Fruit fly (Drosophila melanogaster): ENCODE results near the gene CG2147.
A peak's percentile ranks its signal among the peaks of the same experiment; 100 is the strongest.

The CG2147 gene

DNA sequence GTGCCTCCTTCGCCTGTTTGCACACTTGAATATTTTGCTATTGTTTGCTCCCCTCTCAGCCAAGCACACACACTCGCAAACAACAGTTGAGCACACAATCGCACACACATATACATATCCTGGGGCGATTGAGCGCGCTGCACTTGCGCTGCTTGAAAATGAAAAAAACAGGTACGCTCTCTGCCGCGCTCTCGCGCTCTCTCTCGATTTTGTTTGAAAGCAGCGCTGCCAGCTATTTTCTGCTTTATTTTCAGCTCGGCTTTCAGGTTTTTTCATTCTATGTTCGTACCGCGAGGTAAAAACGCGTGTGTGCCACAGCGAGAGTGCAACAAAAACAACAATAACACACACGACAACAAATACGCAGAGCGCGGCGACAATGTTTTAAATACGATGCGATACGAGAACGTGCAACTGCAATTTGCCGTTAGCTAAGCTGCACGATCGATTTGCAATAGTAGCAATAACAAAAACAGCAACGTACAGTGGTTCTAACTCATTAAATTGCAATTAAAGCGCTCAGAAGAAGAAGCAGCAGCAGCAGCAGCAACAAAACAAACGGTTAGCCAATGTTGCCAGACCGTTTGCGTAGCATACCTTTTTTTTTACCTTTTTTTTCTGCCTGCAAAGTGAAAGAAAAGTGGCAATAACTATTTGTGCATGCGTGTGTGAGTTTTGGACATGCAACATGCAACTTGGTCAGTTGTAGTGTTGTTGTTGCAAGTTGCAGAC, 24.5 kb upstream of the CG2147 start:
- no peak for TF ChIP-seq Clk (GFP tag; optimal IDR thresholded peaks at IDR 0.05)
- TF ChIP-seq CG1620 (GFP tag; optimal IDR thresholded peaks at IDR 0.05): no peak
- TF ChIP-seq Crg-1 (GFP tag; optimal IDR thresholded peaks at IDR 0.05): no peak
- TF ChIP-seq kay (GFP tag; ENCODE audit: borderline replicate concordance): no peak
- TF ChIP-seq tj (GFP tag; optimal IDR thresholded peaks at IDR 0.05): no peak
- TF ChIP-seq CG14711 (tag; optimal IDR thresholded peaks at IDR 0.05): no peak
- no peak for TF ChIP-seq CG11617 (GFP tag; optimal IDR thresholded peaks at IDR 0.05)
- TF ChIP-seq CG33017 (tag; optimal IDR thresholded peaks at IDR 0.05): no peak
- TF ChIP-seq cnc (optimal IDR thresholded peaks at IDR 0.05): no peak
- TF ChIP-seq Mnt (GFP tag; optimal IDR thresholded peaks at IDR 0.05): no peak
- TF ChIP-seq CG7045 (GFP tag; optimal IDR thresholded peaks at IDR 0.05): no peak
- TF ChIP-seq CG7101 (tag; optimal IDR thresholded peaks at IDR 0.05): no peak

DNA sequence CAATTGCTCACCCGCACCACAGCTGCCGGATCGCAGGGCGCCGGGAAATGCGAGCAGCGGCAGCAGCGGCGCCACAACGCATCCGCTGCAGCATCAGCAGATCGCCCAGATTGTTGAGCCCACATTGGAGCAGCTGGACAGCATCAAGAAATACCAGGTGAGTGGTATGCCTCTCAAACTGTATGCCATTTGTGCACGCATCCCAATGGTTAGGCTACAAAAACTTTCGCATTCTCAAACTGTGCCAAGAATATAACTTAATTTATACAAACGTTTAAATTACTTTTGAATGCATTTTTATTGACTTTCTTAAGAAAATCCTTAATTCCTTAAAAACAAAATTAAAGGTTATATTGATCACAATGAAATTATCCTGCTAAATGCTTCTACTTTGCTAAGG, 12.5 kb upstream of the CG2147 start:
- TF ChIP-seq ovo (GFP tag; optimal IDR thresholded peaks at IDR 0.05): no peak
- TF ChIP-seq bab1 (GFP tag; optimal IDR thresholded peaks at IDR 0.05): no peak
- no peak for TF ChIP-seq CG5204 (GFP tag; optimal IDR thresholded peaks at IDR 0.05)
- no peak for TF ChIP-seq Crg-1 (GFP tag; optimal IDR thresholded peaks at IDR 0.05)
- TF ChIP-seq toe (GFP tag; optimal IDR thresholded peaks at IDR 0.05): no peak
- no peak for TF ChIP-seq CG33017 (tag; optimal IDR thresholded peaks at IDR 0.05)
- no peak for TF ChIP-seq tj (GFP tag; optimal IDR thresholded peaks at IDR 0.05)
- TF ChIP-seq pad (GFP tag; optimal IDR thresholded peaks at IDR 0.05): no peak
- no peak for TF ChIP-seq cic (GFP tag; optimal IDR thresholded peaks at IDR 0.05)
- TF ChIP-seq Mnt (GFP tag; optimal IDR thresholded peaks at IDR 0.05): no peak
- no peak for TF ChIP-seq CG11617 (GFP tag; optimal IDR thresholded peaks at IDR 0.05)
- no peak for TF ChIP-seq kay (GFP tag; ENCODE audit: borderline replicate concordance)
- TF ChIP-seq CG7101 (tag; optimal IDR thresholded peaks at IDR 0.05): no peak
- no peak for TF ChIP-seq Clk (GFP tag; optimal IDR thresholded peaks at IDR 0.05)
- TF ChIP-seq CG12768 (GFP tag; optimal IDR thresholded peaks at IDR 0.05): no peak

dm6 chrX:8229918-8230699, 10.4 kb upstream of the CG2147 start:
- TF ChIP-seq cic (GFP tag; optimal IDR thresholded peaks at IDR 0.05) (peak; percentile 7), tj (GFP tag; optimal IDR thresholded peaks at IDR 0.05) (peak; percentile 83), CG1620 (GFP tag; optimal IDR thresholded peaks at IDR 0.05) (peak; percentile 11), kay (GFP tag; ENCODE audit: borderline replicate concordance) (no peak), CG7101 (tag; optimal IDR thresholded peaks at IDR 0.05) (peak; percentile 31), Hr96 (GFP tag; optimal IDR thresholded peaks at IDR 0.05) (peak; percentile 27), CG33017 (tag; optimal IDR thresholded peaks at IDR 0.05) (no peak), pad (GFP tag; optimal IDR thresholded peaks at IDR 0.05) (peak; percentile 83), CG14711 (tag; optimal IDR thresholded peaks at IDR 0.05) (no peak), CG7045 (GFP tag; optimal IDR thresholded peaks at IDR 0.05) (no peak), CG12768 (GFP tag; optimal IDR thresholded peaks at IDR 0.05) (peak; percentile 16), CG11617 (GFP tag; optimal IDR thresholded peaks at IDR 0.05) (peak; percentile 2), Crg-1 (GFP tag; optimal IDR thresholded peaks at IDR 0.05) (peak; percentile 62), cnc (optimal IDR thresholded peaks at IDR 0.05) (no peak), ovo (GFP tag; optimal IDR thresholded peaks at IDR 0.05) (peak; percentile 17), bab1 (GFP tag; optimal IDR thresholded peaks at IDR 0.05) (peak; percentile 14)

- TF ChIP-seq bab1 (GFP tag; optimal IDR thresholded peaks at IDR 0.05): peak; percentile 16
- no peak for TF ChIP-seq CG5204 (GFP tag; optimal IDR thresholded peaks at IDR 0.05)
- peak; percentile 19 for TF ChIP-seq CG7101 (tag; optimal IDR thresholded peaks at IDR 0.05)
- no peak for TF ChIP-seq CG12768 (GFP tag; optimal IDR thresholded peaks at IDR 0.05)
- TF ChIP-seq Mnt (GFP tag; optimal IDR thresholded peaks at IDR 0.05): no peak
- peak; percentile 91 for TF ChIP-seq tj (GFP tag; optimal IDR thresholded peaks at IDR 0.05)
- no peak for TF ChIP-seq cnc (optimal IDR thresholded peaks at IDR 0.05)
- no peak for TF ChIP-seq CG1620 (GFP tag; optimal IDR thresholded peaks at IDR 0.05)
- peak; percentile 50 for TF ChIP-seq CG11617 (GFP tag; optimal IDR thresholded peaks at IDR 0.05)
- no peak for TF ChIP-seq CG33017 (tag; optimal IDR thresholded peaks at IDR 0.05)
- TF ChIP-seq CG7045 (GFP tag; optimal IDR thresholded peaks at IDR 0.05): no peak
- no peak for TF ChIP-seq Crg-1 (GFP tag; optimal IDR thresholded peaks at IDR 0.05)
Measured at dm6 chrX:8231241-8232028, 9.0 kb upstream of the CG2147 start.

- peak; percentile 48 for TF ChIP-seq CG7045 (GFP tag; optimal IDR thresholded peaks at IDR 0.05)
- TF ChIP-seq CG7101 (tag; optimal IDR thresholded peaks at IDR 0.05): peak; percentile 52
- TF ChIP-seq bab1 (GFP tag; optimal IDR thresholded peaks at IDR 0.05): no peak
- TF ChIP-seq pad (GFP tag; optimal IDR thresholded peaks at IDR 0.05): peak; percentile 26
- TF ChIP-seq toe (GFP tag; optimal IDR thresholded peaks at IDR 0.05): peak; percentile 2
- TF ChIP-seq Clk (GFP tag; optimal IDR thresholded peaks at IDR 0.05): peak; percentile 5
- TF ChIP-seq CG14711 (tag; optimal IDR thresholded peaks at IDR 0.05): peak; percentile 29
- no peak for TF ChIP-seq cnc (optimal IDR thresholded peaks at IDR 0.05)
- no peak for TF ChIP-seq CG12768 (GFP tag; optimal IDR thresholded peaks at IDR 0.05)
- no peak for TF ChIP-seq Hr96 (GFP tag; optimal IDR thresholded peaks at IDR 0.05)
- TF ChIP-seq kay (GFP tag; ENCODE audit: borderline replicate concordance): peak; percentile 86
- TF ChIP-seq ovo (GFP tag; optimal IDR thresholded peaks at IDR 0.05): no peak
- peak; percentile 9 for TF ChIP-seq CG11617 (GFP tag; optimal IDR thresholded peaks at IDR 0.05)
- no peak for TF ChIP-seq Crg-1 (GFP tag; optimal IDR thresholded peaks at IDR 0.05)
- TF ChIP-seq CG1620 (GFP tag; optimal IDR thresholded peaks at IDR 0.05): no peak
- TF ChIP-seq cic (GFP tag; optimal IDR thresholded peaks at IDR 0.05): peak; percentile 49
- TF ChIP-seq Mnt (GFP tag; optimal IDR thresholded peaks at IDR 0.05): peak; percentile 32
- TF ChIP-seq CG5204 (GFP tag; optimal IDR thresholded peaks at IDR 0.05): peak; percentile 33
- peak; percentile 14 for TF ChIP-seq CG33017 (tag; optimal IDR thresholded peaks at IDR 0.05)
Measured at dm6 chrX:8233167-8233566, 7.3 kb upstream of the CG2147 start.
